Fruit fly (Drosophila melanogaster): ENCODE data around the gene CG32650.

DNA sequence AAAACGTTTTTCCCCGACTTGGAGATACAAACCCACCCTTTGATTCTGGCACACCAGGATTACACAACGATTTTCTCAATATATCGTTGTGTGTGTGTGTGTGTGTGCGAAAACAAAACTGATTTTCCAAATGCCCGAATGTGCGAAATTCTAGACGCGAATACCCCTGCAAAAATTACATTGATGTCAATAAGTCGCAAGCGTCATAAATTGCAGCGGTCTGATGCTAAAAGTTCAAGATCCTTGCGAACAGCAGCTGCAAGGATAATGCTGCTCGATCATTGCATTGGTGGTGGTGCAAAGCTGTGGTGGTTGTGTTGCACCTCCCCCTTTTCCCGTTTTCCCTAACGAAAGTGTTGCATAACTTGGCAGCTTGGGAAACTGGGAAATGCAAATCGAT, 29.1 kb upstream of the CG32650 start:
- no peak for TF ChIP-seq h (optimal IDR thresholded peaks at IDR 0.05)
- no peak for TF ChIP-seq Myc (optimal IDR thresholded peaks at IDR 0.05)
- TF ChIP-seq psq (optimal IDR thresholded peaks at IDR 0.05) = no peak
- no peak for TF ChIP-seq insv (optimal IDR thresholded peaks at IDR 0.05)
- no peak for TF ChIP-seq Sin3A (optimal IDR thresholded peaks at IDR 0.05)
- TF ChIP-seq ttk (optimal IDR thresholded peaks at IDR 0.05) = no peak

Measured in Kc167 (cell line).